Worm (Caenorhabditis elegans): ENCODE data around the gene nhr-124.

Gene nhr-124

ce11 chrV:3903424-3903823, 17.4 kb upstream of the nhr-124 start:
- TF ChIP-seq npax-4 (tag; optimal IDR thresholded peaks at IDR 0.05) (no peak), dmd-4 (tag; optimal IDR thresholded peaks at IDR 0.05; ENCODE audit: borderline replicate concordance) (no peak), ets-4 (tag; optimal IDR thresholded peaks at IDR 0.05) (no peak), rnt-1 (tag; optimal IDR thresholded peaks at IDR 0.05) (no peak), ceh-2 (tag; optimal IDR thresholded peaks at IDR 0.05) (no peak)

ce11 chrV:3902458-3903157, 16.6 kb upstream of the nhr-124 start, which contains the start of the genes str-229 and srh-190:
Gene str-229 (minus strand): TSS chrV:3902558.
Gene srh-190 (plus strand): TSS chrV:3903107.
- no peak for TF ChIP-seq rnt-1 (tag; optimal IDR thresholded peaks at IDR 0.05)
- TF ChIP-seq ceh-19 (GFP tag; optimal IDR thresholded peaks at IDR 0.05) = no peak
- TF ChIP-seq elt-2 (tag; optimal IDR thresholded peaks at IDR 0.05) = no peak
- no peak for TF ChIP-seq hlh-15 (tag; optimal IDR thresholded peaks at IDR 0.05)
- no peak for TF ChIP-seq nfya-1 (tag; optimal IDR thresholded peaks at IDR 0.05)

ce11 chrV:3900102-3900501, 14.1 kb upstream of the nhr-124 start, which contains the start of gene irld-22:
Gene irld-22 (minus strand): TSS chrV:3900202.
- TF ChIP-seq pha-4 (tag; optimal IDR thresholded peaks at IDR 0.05) = no peak
- TF ChIP-seq ceh-2 (tag; optimal IDR thresholded peaks at IDR 0.05) = no peak
- TF ChIP-seq unc-3 (GFP tag; conservative IDR thresholded peaks at IDR 0.05) = no peak
- no peak for TF ChIP-seq unc-3 (tag; optimal IDR thresholded peaks at IDR 0.05)
- TF ChIP-seq pag-3 (tag; optimal IDR thresholded peaks at IDR 0.05; ENCODE audit: borderline replicate concordance) = no peak
- no peak for TF ChIP-seq nfya-1 (tag; optimal IDR thresholded peaks at IDR 0.05)
- no peak for TF ChIP-seq ceh-22 (tag; optimal IDR thresholded peaks at IDR 0.05)
- no peak for TF ChIP-seq ceh-30 (tag; optimal IDR thresholded peaks at IDR 0.05)
- no peak for TF ChIP-seq ceh-34 (tag; optimal IDR thresholded peaks at IDR 0.05)
- TF ChIP-seq sdc-2 (tag; optimal IDR thresholded peaks at IDR 0.05) = no peak
- TF ChIP-seq ceh-14 (tag; optimal IDR thresholded peaks at IDR 0.05) = no peak
- TF ChIP-seq nhr-232 (tag; optimal IDR thresholded peaks at IDR 0.05) = no peak
- no peak for TF ChIP-seq K02D7.2 (tag; optimal IDR thresholded peaks at IDR 0.05)

ce11 chrV:3896018-3896417, 10.0 kb upstream of the nhr-124 start:
- no peak for TF ChIP-seq ref-2 (tag; optimal IDR thresholded peaks at IDR 0.05)
- no peak for TF ChIP-seq ama-1 (optimal IDR thresholded peaks at IDR 0.05)
- TF ChIP-seq nhr-11 (tag; optimal IDR thresholded peaks at IDR 0.05) = no peak
- no peak for TF ChIP-seq F13H6.1 (tag; optimal IDR thresholded peaks at IDR 0.05)
- TF ChIP-seq ceh-45 (GFP tag; IDR thresholded peaks at IDR 0.05) = no peak
- TF ChIP-seq ceh-19 (GFP tag; optimal IDR thresholded peaks at IDR 0.05) = no peak
- no peak for TF ChIP-seq fkh-10 (GFP tag; optimal IDR thresholded peaks at IDR 0.05)

- TF ChIP-seq T23F11.4 (GFP tag; optimal IDR thresholded peaks at IDR 0.05) (no peak), hlh-6 (tag; optimal IDR thresholded peaks at IDR 0.05) (no peak), pqm-1 (tag; optimal IDR thresholded peaks at IDR 0.05) (no peak), ceh-18 (tag; optimal IDR thresholded peaks at IDR 0.05) (no peak), lim-6 (tag; optimal IDR thresholded peaks at IDR 0.05) (no peak), pax-1 (tag; optimal IDR thresholded peaks at IDR 0.05) (no peak), ets-4 (tag; optimal IDR thresholded peaks at IDR 0.05) (no peak), ceh-19 (GFP tag; optimal IDR thresholded peaks at IDR 0.05) (no peak), ceh-22 (tag; optimal IDR thresholded peaks at IDR 0.05) (no peak), hlh-30 (tag; optimal IDR thresholded peaks at IDR 0.05; ENCODE audit: insufficient read depth) (no peak), ceh-34 (tag; optimal IDR thresholded peaks at IDR 0.05) (no peak), fkh-6 (tag; optimal IDR thresholded peaks at IDR 0.05) (no peak)
Measured at ce11 chrV:3894661-3895060, 8.7 kb upstream of the nhr-124 start, which contains the start of gene sre-9. Gene sre-9 (plus strand): TSS chrV:3894961.
